Worm (Caenorhabditis elegans): Measurements from ENCODE around the gene R01B10.2.

ce11 chrV:6053188-6053687, 12.0 kb upstream of the R01B10.2 start, which contains the start of gene seip-1:
- peak; percentile 72 for TF ChIP-seq nhr-237 (tag; optimal IDR thresholded peaks at IDR 0.05)
- no peak for TF ChIP-seq nhr-2 (tag; optimal IDR thresholded peaks at IDR 0.05)
- no peak for TF ChIP-seq lin-32 (GFP tag; optimal IDR thresholded peaks at IDR 0.05)
- peak; percentile 76 for TF ChIP-seq pha-4 (tag; optimal IDR thresholded peaks at IDR 0.05)

Measured in whole organism, mixed stage, embryonic.